Fruit fly (Drosophila melanogaster) whole organism, embryonic: ENCODE measurements around the gene Shaw.

Source experiments
- CG10267 ChIP-seq: fragments of 200-800 bp; sonication (Bioruptor generic); optimal IDR thresholded peaks from 2 replicates; lab custom pipeline; 2018; ENCODE audit warnings: missing biosample characterization, mild to moderate bottlenecking, missing genetic modification characterization, moderate library complexity
- CG10274 ChIP-seq: fragments of 200-800 bp; sonication (Bioruptor generic); optimal IDR thresholded peaks from 3 replicates; lab custom pipeline; 2017; ENCODE audit warnings: missing biosample characterization, mild to moderate bottlenecking, missing genetic modification characterization
- CG11456 ChIP-seq: fragments of 200-800 bp; sonication (Bioruptor generic); IDR thresholded peaks from 3 replicates; pipeline ENCODE4 v1.3.6; 2022; ENCODE audit warnings: missing biosample characterization, missing genetic modification characterization
- CG11504 ChIP-seq: fragments of 200-800 bp; sonication (Bioruptor generic); optimal IDR thresholded peaks from 3 replicates; lab custom pipeline; 2019; ENCODE audit warnings: missing biosample characterization, mild to moderate bottlenecking, missing genetic modification characterization, moderate library complexity
- CG11560 ChIP-seq: fragments of 200-800 bp; sonication (Bioruptor generic); IDR thresholded peaks from 3 replicates; pipeline ENCODE4 v1.3.6; 2022; ENCODE audit warnings: missing biosample characterization, missing genetic modification characterization
- CG13775 ChIP-seq: fragments of 200-800 bp; sonication (Bioruptor generic); optimal IDR thresholded peaks from 3 replicates; lab custom pipeline; 2017; ENCODE audit warnings: missing biosample characterization, mild to moderate bottlenecking, missing genetic modification characterization
- CG14014 ChIP-seq: fragments of 200-800 bp; sonication (Bioruptor generic); IDR thresholded peaks from 2 replicates; pipeline ENCODE4 v1.3.6; 2022; ENCODE audit warnings: missing biosample characterization, missing genetic modification characterization
- CG15479 ChIP-seq: fragments of 200-800 bp; sonication (Bioruptor generic); optimal IDR thresholded peaks from 3 replicates; lab custom pipeline; 2019; ENCODE audit warnings: missing biosample characterization, mild to moderate bottlenecking, missing genetic modification characterization, moderate library complexity
- CG16779 ChIP-seq: fragments of 200-800 bp; sonication (Bioruptor generic); IDR thresholded peaks from 2 replicates; pipeline ENCODE4 v1.3.6; 2022; ENCODE audit warnings: missing biosample characterization, missing genetic modification characterization
- CG17802 ChIP-seq: fragments of 200-800 bp; sonication (Bioruptor generic); optimal IDR thresholded peaks from 2 replicates; lab custom pipeline; 2018; ENCODE audit warnings: missing biosample characterization, mild to moderate bottlenecking, missing genetic modification characterization, moderate library complexity
- CG2120 ChIP-seq: fragments of 200-800 bp; sonication (Bioruptor generic); optimal IDR thresholded peaks from 3 replicates; lab custom pipeline; 2016; ENCODE audit warnings: missing biosample characterization, missing genetic modification characterization
- CG2199 ChIP-seq: fragments of 200-800 bp; sonication (Bioruptor generic); IDR thresholded peaks from 3 replicates; pipeline ENCODE4 v1.3.6; 2022; ENCODE audit warnings: missing biosample characterization, missing genetic modification characterization
- CG31441 ChIP-seq: fragments of 200-800 bp; sonication (Bioruptor generic); IDR thresholded peaks from 2 replicates; pipeline ENCODE4 v1.3.6; 2022; ENCODE audit warnings: missing biosample characterization, missing genetic modification characterization
- CG3281 ChIP-seq: fragments of 200-800 bp; sonication (Bioruptor generic); optimal IDR thresholded peaks from 3 replicates; lab custom pipeline; 2017; ENCODE audit warnings: missing biosample characterization, mild to moderate bottlenecking, missing genetic modification characterization
- CG34376 ChIP-seq: fragments of 200-800 bp; sonication (Bioruptor generic); optimal IDR thresholded peaks from 2 replicates; lab custom pipeline; 2018; ENCODE audit warnings: missing biosample characterization, mild to moderate bottlenecking, missing genetic modification characterization
- CG3726 ChIP-seq: fragments of 200-800 bp; sonication (Bioruptor generic); IDR thresholded peaks from 3 replicates; pipeline ENCODE4, ENCODE4 v1.3.6; 2022; ENCODE audit warnings: missing biosample characterization, missing genetic modification characterization
- CG42726 ChIP-seq: fragments of 200-800 bp; sonication (Bioruptor generic); IDR thresholded peaks from 2 replicates; pipeline ENCODE4 v1.3.6; 2022; ENCODE audit warnings: missing biosample characterization, missing genetic modification characterization; ENCODE audit not compliant: partially characterized antibody
- CG6791 ChIP-seq: fragments of 200-800 bp; sonication (Bioruptor generic); IDR thresholded peaks from 3 replicates; pipeline ENCODE4 v1.3.6; 2022; ENCODE audit warnings: missing biosample characterization, missing genetic modification characterization; ENCODE audit not compliant: partially characterized antibody
- CG7357 ChIP-seq: fragments of 200-800 bp; sonication (Bioruptor generic); IDR thresholded peaks from 3 replicates; pipeline ENCODE4 v1.3.6; 2022; ENCODE audit warnings: missing biosample characterization, missing genetic modification characterization
- CHES-1-like ChIP-seq: fragments of 200-800 bp; sonication (Bioruptor generic); optimal IDR thresholded peaks from 2 replicates; lab custom pipeline; 2016; ENCODE audit warnings: missing biosample characterization, missing genetic modification characterization
- Drgx ChIP-seq: fragments of 200-800 bp; sonication (Bioruptor generic); IDR thresholded peaks from 2 replicates; pipeline ENCODE4 v1.3.6; 2022; ENCODE audit warnings: missing biosample characterization, missing genetic modification characterization
- Fer1 ChIP-seq: fragments of 200-800 bp; sonication (Bioruptor generic); optimal IDR thresholded peaks from 2 replicates; lab custom pipeline; 2017; ENCODE audit warnings: missing biosample characterization, mild to moderate bottlenecking, missing genetic modification characterization
- Hand ChIP-seq: fragments of 200-800 bp; sonication (Bioruptor generic); optimal IDR thresholded peaks from 2 replicates; lab custom pipeline; 2017; ENCODE audit warnings: mild to moderate bottlenecking, missing biosample characterization, missing genetic modification reagents, missing genetic modification characterization
- Mes4 ChIP-seq: fragments of 200-800 bp; sonication (Bioruptor generic); optimal IDR thresholded peaks from 2 replicates; lab custom pipeline; 2016; ENCODE audit warnings: missing biosample characterization, missing genetic modification characterization
- NC2α ChIP-seq: fragments of 200-800 bp; sonication (Bioruptor generic); optimal IDR thresholded peaks from 2 replicates; lab custom pipeline; 2016; ENCODE audit warnings: missing biosample characterization, missing genetic modification characterization
- NK7.1 ChIP-seq: fragments of 200-800 bp; sonication (Bioruptor generic); optimal IDR thresholded peaks from 3 replicates; lab custom pipeline; 2016; ENCODE audit warnings: missing biosample characterization, missing genetic modification characterization
- Sox102F ChIP-seq: fragments of 200-800 bp; sonication (Bioruptor generic); optimal IDR thresholded peaks from 2 replicates; lab custom pipeline; 2018; ENCODE audit warnings: missing biosample characterization, mild to moderate bottlenecking, missing genetic modification characterization, moderate library complexity
- Spps ChIP-seq: fragments of 200-800 bp; sonication (Bioruptor generic); optimal IDR thresholded peaks from 2 replicates; lab custom pipeline; 2018; ENCODE audit warnings: missing biosample characterization, mild to moderate bottlenecking, missing genetic modification characterization
- ac ChIP-seq: fragments of 200-800 bp; sonication (Bioruptor generic); optimal IDR thresholded peaks from 3 replicates; lab custom pipeline; 2017; ENCODE audit warnings: missing biosample characterization, mild to moderate bottlenecking, missing genetic modification characterization
- al ChIP-seq: fragments of 200-800 bp; sonication (Bioruptor generic); IDR thresholded peaks from 2 replicates; pipeline ENCODE4 v1.3.6; 2022; ENCODE audit warnings: missing biosample characterization, missing genetic modification characterization
- ase ChIP-seq: fragments of 200-800 bp; sonication (Bioruptor generic); IDR thresholded peaks from 3 replicates; pipeline ENCODE4 v1.3.6; 2022; ENCODE audit warnings: missing biosample characterization, missing genetic modification characterization
- cato ChIP-seq: fragments of 200-800 bp; sonication (Bioruptor generic); optimal IDR thresholded peaks from 2 replicates; lab custom pipeline; 2016; ENCODE audit warnings: missing biosample characterization, missing genetic modification characterization, borderline replicate concordance
- chm ChIP-seq: fragments of 200-800 bp; sonication (Bioruptor generic); IDR thresholded peaks from 2 replicates; pipeline ENCODE4 v1.3.6; 2022; ENCODE audit warnings: missing biosample characterization, missing genetic modification characterization
- chn ChIP-seq: fragments of 200-800 bp; sonication (Bioruptor generic); optimal IDR thresholded peaks from 2 replicates; lab custom pipeline; 2016; ENCODE audit warnings: missing biosample characterization, missing genetic modification characterization
- eve ChIP-seq, 2 experiments: fragments of >200 bp; optimal IDR thresholded peaks; 2 replicates each; lab custom pipeline; 2017; ENCODE audit warnings: missing biosample characterization in 2 of 2, missing genetic modification characterization in 2 of 2
- gfzf ChIP-seq: fragments of 200-800 bp; sonication (Bioruptor generic); optimal IDR thresholded peaks from 2 replicates; lab custom pipeline; 2016; ENCODE audit warnings: missing biosample characterization, mild to moderate bottlenecking, missing genetic modification characterization, moderate library complexity
- hkb ChIP-seq, 2 experiments: fragments of 200-800 bp in 1 of 2; fragments of >200 bp in 1 of 2; sonication (Bioruptor generic) in 1 of 2; IDR thresholded peaks in 1 of 2; optimal IDR thresholded peaks in 1 of 2; 2 replicates each; pipeline versions ENCODE4 v1.3.6 to Lab custom; 2017 to 2022; ENCODE audit warnings: missing biosample characterization in 1 of 2, missing genetic modification characterization in 1 of 2
- mirr ChIP-seq: fragments of 200-800 bp; sonication (Bioruptor generic); optimal IDR thresholded peaks from 3 replicates; lab custom pipeline; 2018; ENCODE audit warnings: missing biosample characterization, mild to moderate bottlenecking, missing genetic modification characterization
- onecut ChIP-seq: fragments of 200-800 bp; sonication (Bioruptor generic); IDR thresholded peaks from 2 replicates; pipeline ENCODE4 v1.3.6; 2022; ENCODE audit warnings: missing biosample characterization, missing genetic modification characterization
- sens-2 ChIP-seq: fragments of 200-800 bp; sonication (Bioruptor generic); IDR thresholded peaks from 2 replicates; pipeline ENCODE4 v1.3.6; 2022; ENCODE audit warnings: missing biosample characterization, missing genetic modification characterization
- sob ChIP-seq: fragments of 200-800 bp; sonication (Bioruptor generic); IDR thresholded peaks from 2 replicates; pipeline ENCODE4 v1.3.6; 2022; ENCODE audit warnings: missing biosample characterization, missing genetic modification characterization
- tap ChIP-seq: fragments of 200-800 bp; optimal IDR thresholded peaks from 3 replicates; lab custom pipeline; 2019; ENCODE audit warnings: missing biosample characterization, mild to moderate bottlenecking, missing genetic modification characterization, moderate library complexity
- tll ChIP-seq, 2 experiments: fragments of 200-800 bp in 1 of 2; fragments of >200 bp in 1 of 2; sonication (Bioruptor generic) in 1 of 2; optimal IDR thresholded peaks; 2 replicates each; lab custom pipeline; 2017 to 2019; ENCODE audit warnings: missing biosample characterization in 2 of 2, missing genetic modification characterization in 2 of 2, mild to moderate bottlenecking in 1 of 2, moderate library complexity in 1 of 2
- tna ChIP-seq: fragments of 200-800 bp; sonication (Bioruptor generic); IDR thresholded peaks from 2 replicates; pipeline ENCODE4 v1.3.6; 2022; ENCODE audit warnings: missing biosample characterization, missing genetic modification characterization; ENCODE audit not compliant: partially characterized antibody
- toy ChIP-seq: fragments of 200-800 bp; sonication (Bioruptor generic); IDR thresholded peaks from 2 replicates; pipeline ENCODE4 v1.3.6; 2022; ENCODE audit warnings: missing biosample characterization, missing genetic modification characterization
- wdn ChIP-seq: fragments of 200-800 bp; sonication (Bioruptor generic); IDR thresholded peaks from 2 replicates; pipeline ENCODE4 v1.3.6; 2022; ENCODE audit warnings: missing biosample characterization, missing genetic modification characterization
- yki ChIP-seq: fragments of >200 bp; optimal IDR thresholded peaks from 3 replicates; lab custom pipeline; 2018
- zf30C ChIP-seq: fragments of 200-800 bp; sonication (Bioruptor generic); optimal IDR thresholded peaks from 3 replicates; lab custom pipeline; 2018; ENCODE audit warnings: missing biosample characterization, mild to moderate bottlenecking, missing genetic modification characterization

The Shaw gene

dm6 chr2L:3771109-3772067 lies 53.4 kb downstream of the Shaw start, which contains the start of gene bowl (continued):
- peak; percentile 82 for TF ChIP-seq tap
- peak; percentile 54; the same call in 1 of the 3 replicates for TF ChIP-seq CG6791
- TF ChIP-seq CG13775 (GFP tag; lab: Kevin White, UChicago) = peak; percentile 95
- peak; percentile 95 for TF ChIP-seq cato (GFP tag; lab: Kevin White, UChicago)
- peak; percentile 42 for TF ChIP-seq mirr
- peak; percentile 92 for TF ChIP-seq NK7.1 (GFP tag; lab: Kevin White, UChicago)
- TF ChIP-seq wdn = peak; percentile 95
- TF ChIP-seq chm (GFP tag; lab: Robert Waterston, UW) = peak; percentile 95
- TF ChIP-seq CG11560 = peak; percentile 87
- TF ChIP-seq CG10267 (tag; lab: Kevin White, UChicago) = peak; percentile 93
- TF ChIP-seq Hand = peak; percentile 89
- peak; percentile 57 for TF ChIP-seq CG17802 (tag; lab: Kevin White, UChicago)
- peak; percentile 86 for TF ChIP-seq CG31441
- TF ChIP-seq CG3281 = peak; percentile 86
- TF ChIP-seq ase = peak; percentile 94
- peak; percentile 74 for TF ChIP-seq toy (GFP tag; lab: Robert Waterston, UW)
- TF ChIP-seq CG11456 (GFP tag; lab: Robert Waterston, UW) = peak; percentile 88
- no peak for TF ChIP-seq gfzf (GFP tag; lab: Kevin White, UChicago)
- peak; percentile 97 for TF ChIP-seq Sox102F (GFP tag; lab: Kevin White, UChicago)
- peak; percentile 99 for TF ChIP-seq zf30C (GFP tag; lab: Kevin White, UChicago)
- peak; percentile 88 for TF ChIP-seq CG16779 (GFP tag; lab: Robert Waterston, UW)
- peak; percentile 76 for TF ChIP-seq CG15479 (GFP tag; lab: Kevin White, UChicago)
- TF ChIP-seq CG2120 (GFP tag; lab: Kevin White, UChicago) = peak; percentile 97
- peak; percentile 90 for TF ChIP-seq Mes4 (GFP tag; lab: Kevin White, UChicago)
- peak; percentile 98 for TF ChIP-seq eve (GFP tag; optimal IDR thresholded peaks at IDR 0.05; lab: Kevin White, UChicago)
- peak; percentile 11; the same call in 1 of the 3 replicates for TF ChIP-seq CG2199 (GFP tag; lab: Robert Waterston, UW)
- TF ChIP-seq CG14014 (GFP tag; lab: Robert Waterston, UW) = peak; percentile 96
- TF ChIP-seq Spps (tag; lab: Kevin White, UChicago) = peak; percentile 89
- TF ChIP-seq tll (GFP tag; optimal IDR thresholded peaks at IDR 0.05; lab: Kevin White, UChicago) = peak in 1 of 2 experiments; percentile 38
- TF ChIP-seq CG7357 (GFP tag; lab: Robert Waterston, UW) = peak; percentile 88
- TF ChIP-seq CG42726 = peak; percentile 69; the same call in 1 of the 2 replicates
- peak; percentile 91 for TF ChIP-seq Fer1
- TF ChIP-seq CG34376 = peak; percentile 19
- no peak for TF ChIP-seq tna (GFP tag; lab: Robert Waterston, UW)
- TF ChIP-seq CG3726 (GFP tag; lab: Robert Waterston, UW) = peak; percentile 96
- peak; percentile 96 for TF ChIP-seq al (GFP tag; lab: Robert Waterston, UW)
- peak; percentile 94 for TF ChIP-seq sens-2
- peak; percentile 93 for TF ChIP-seq CG11504
- TF ChIP-seq Drgx = peak; percentile 99
- peak; percentile 64 for TF ChIP-seq CG10274
- TF ChIP-seq ac (GFP tag; lab: Kevin White, UChicago) = peak; percentile 86
- peak; percentile 93 for TF ChIP-seq CHES-1-like (GFP tag; lab: Kevin White, UChicago)
- TF ChIP-seq onecut (GFP tag; lab: Robert Waterston, UW) = peak; percentile 91
- peak; percentile 94 for TF ChIP-seq chn
- no peak for TF ChIP-seq hkb (optimal IDR thresholded peaks at IDR 0.05; lab: Kevin White, UChicago)
- TF ChIP-seq hkb (GFP tag; IDR thresholded peaks at IDR 0.05; lab: Robert Waterston, UW) = peak; percentile 97
- peak; percentile 86 for TF ChIP-seq NC2α (GFP tag; lab: Kevin White, UChicago)
- no peak for TF ChIP-seq yki (lab: Kevin White, UChicago)
- TF ChIP-seq sob (GFP tag; lab: Robert Waterston, UW) = peak; percentile 97
